Worm (Caenorhabditis elegans): ENCODE measurements around the gene F26H11.8.

DNA sequence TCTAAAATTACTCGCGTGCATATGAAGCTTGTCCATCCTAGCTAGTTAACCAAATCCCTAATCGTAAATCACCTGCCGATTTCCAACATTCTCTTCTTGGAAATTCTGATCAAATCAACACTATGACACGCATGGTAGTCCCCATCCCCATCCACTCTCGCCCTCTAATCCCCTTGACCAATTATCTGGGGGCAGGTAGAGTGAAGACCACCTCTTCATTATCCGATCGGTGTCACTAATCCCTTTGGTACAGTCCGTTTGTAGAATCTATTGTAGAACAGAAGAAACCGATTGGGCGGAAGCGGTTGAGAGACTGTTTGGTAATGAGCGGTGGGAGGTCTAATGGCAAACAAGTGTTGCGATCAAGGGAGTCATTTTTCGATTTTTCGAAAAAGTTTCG lies 48.8 kb downstream of the F26H11.8 start:
- TF ChIP-seq him-1 (tag; optimal IDR thresholded peaks at IDR 0.05) (no peak), W03F9.2 (tag; optimal IDR thresholded peaks at IDR 0.05) (no peak), dao-5 (tag; optimal IDR thresholded peaks at IDR 0.05) (no peak)
